Worm (Caenorhabditis elegans) whole organism, early embryonic: ENCODE measurements around the gene nex-1.
A peak's percentile ranks its signal among the peaks of the same experiment; 100 is the strongest.

Experiments used
- B0310.2 ChIP-seq: sonication (generic microtip); optimal IDR thresholded peaks from 2 replicates; lab custom pipeline; 2016; ENCODE audit warnings: mild to moderate bottlenecking, missing genetic modification characterization, missing compliant biosample characterization
- F13C5.2 ChIP-seq: sonication (generic microtip); optimal IDR thresholded peaks from 2 replicates; lab custom pipeline; 2017; ENCODE audit warnings: mild to moderate bottlenecking, missing genetic modification characterization, inconsistent platforms, missing compliant biosample characterization
- aly-1 ChIP-seq: sonication (generic microtip); optimal IDR thresholded peaks from 2 replicates; lab custom pipeline; 2016; ENCODE audit warnings: missing genetic modification characterization, missing compliant biosample characterization
- ama-1 ChIP-seq: fragments of 150-350 bp; optimal IDR thresholded peaks from 2 replicates; lab custom pipeline; 2014
- ceh-13 ChIP-seq: fragments of 200-800 bp; sonication (Bioruptor generic); optimal IDR thresholded peaks from 2 replicates; lab custom pipeline; 2018; ENCODE audit warnings: mild to moderate bottlenecking, missing genetic modification characterization, missing compliant biosample characterization
- ceh-36 ChIP-seq: sonication (generic microtip); optimal IDR thresholded peaks from 2 replicates; lab custom pipeline; 2016; ENCODE audit warnings: missing genetic modification characterization, inconsistent platforms, missing compliant biosample characterization
- ets-7 ChIP-seq: sonication (generic microtip); optimal IDR thresholded peaks from 2 replicates; lab custom pipeline; 2016; ENCODE audit warnings: missing genotype, missing genetic modification characterization, missing compliant biosample characterization
- flt-1 ChIP-seq: fragments of 200-800 bp; sonication (Bioruptor generic); IDR thresholded peaks from 2 replicates; pipeline ENCODE4 v1.3.6; 2022; ENCODE audit warnings: missing genetic modification characterization, missing compliant biosample characterization
- hmbx-1 ChIP-seq: sonication (generic microtip); optimal IDR thresholded peaks from 2 replicates; lab custom pipeline; 2016; ENCODE audit warnings: mild to moderate bottlenecking, missing genetic modification characterization, missing compliant biosample characterization
- hmg-4 ChIP-seq: fragments of 200-800 bp; sonication (Bioruptor generic); optimal IDR thresholded peaks from 2 replicates; lab custom pipeline; 2018; ENCODE audit warnings: mild to moderate bottlenecking, missing genetic modification characterization, missing compliant biosample characterization
- hnd-1 ChIP-seq: sonication (generic microtip); optimal IDR thresholded peaks from 2 replicates; lab custom pipeline; 2016; ENCODE audit warnings: missing genetic modification characterization, missing compliant biosample characterization
- pes-1 ChIP-seq: fragments of 200-800 bp; sonication (Bioruptor generic); IDR thresholded peaks from 2 replicates; pipeline ENCODE4 v1.3.6; 2022; ENCODE audit warnings: missing genetic modification reagents, missing genetic modification characterization, missing compliant biosample characterization
- scrt-1 ChIP-seq: fragments of 200-800 bp; sonication (Bioruptor generic); IDR thresholded peaks from 2 replicates; pipeline ENCODE4 v1.3.6; 2022; ENCODE audit warnings: missing genetic modification characterization, missing compliant biosample characterization
- sea-1 ChIP-seq: fragments of 200-800 bp; sonication (Bioruptor generic); conservative IDR thresholded peaks from 2 replicates; pipeline ENCODE4 v1.3.6; 2022; ENCODE audit warnings: missing genetic modification characterization, missing compliant biosample characterization
- tbx-11 ChIP-seq: fragments of 200-800 bp; sonication (Bioruptor generic); IDR thresholded peaks from 2 replicates; pipeline ENCODE4 v1.3.6; 2022; ENCODE audit warnings: missing genetic modification characterization, missing compliant biosample characterization
- tbx-37 ChIP-seq: fragments of 200-800 bp; sonication (Bioruptor generic); conservative IDR thresholded peaks from 2 replicates; pipeline ENCODE4 v1.3.6; 2022; ENCODE audit warnings: missing genetic modification reagents, missing genetic modification characterization, missing compliant biosample characterization
- tra-4 ChIP-seq: sonication (generic microtip); optimal IDR thresholded peaks from 2 replicates; lab custom pipeline; 2017; ENCODE audit warnings: missing genetic modification characterization, missing compliant biosample characterization

nex-1 gene

DNA sequence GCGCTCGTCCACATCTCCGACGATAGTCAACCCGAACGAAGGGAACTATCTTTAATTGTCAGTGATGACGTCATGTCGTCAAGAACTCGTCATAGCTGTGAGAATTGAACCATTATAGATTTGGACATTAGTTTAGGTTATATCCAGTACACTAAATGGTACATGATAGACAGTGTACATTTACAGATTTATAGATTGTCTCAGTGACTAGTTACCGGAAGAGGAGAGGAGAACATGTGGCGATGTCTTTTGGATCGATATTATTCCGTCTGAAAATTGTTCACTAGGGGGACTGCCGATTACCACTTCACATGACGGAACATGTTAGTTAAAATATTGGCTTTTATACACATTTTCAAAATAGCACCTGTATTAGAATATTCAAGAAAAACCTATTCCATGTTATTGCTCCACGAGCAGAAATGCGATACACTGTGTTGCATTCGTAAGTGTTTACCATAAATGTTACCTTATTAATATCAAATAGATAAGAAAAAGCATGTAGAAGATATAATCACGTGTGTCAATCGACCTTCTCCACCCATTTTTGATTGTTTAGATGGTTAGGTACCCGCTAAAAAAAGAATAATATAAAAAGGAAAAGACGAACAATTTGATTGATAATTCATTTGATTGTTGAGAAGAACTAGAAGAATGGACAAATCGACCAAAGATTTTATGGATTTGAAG is 41.9 kb downstream of the nex-1 start, which contains the start of gene ZC395.5:
Gene ZC395.5 (plus strand): TSS at position 632 of the 690 bp plus-strand sequence.
- TF ChIP-seq ama-1 (no peak), scrt-1 (GFP tag; lab: Robert Waterston, UW) (no peak), hmbx-1 (tag; lab: Kevin White, UChicago) (no peak), tra-4 (tag; lab: Kevin White, UChicago) (no peak), hnd-1 (tag; lab: Kevin White, UChicago) (no peak), sea-1 (no peak), ets-7 (no peak), B0310.2 (no peak), tbx-37 (GFP tag; lab: Robert Waterston, UW) (no peak), F13C5.2 (tag; lab: Kevin White, UChicago) (no peak), aly-1 (tag; lab: Kevin White, UChicago) (no peak), tbx-11 (GFP tag; lab: Robert Waterston, UW) (no peak), ceh-36 (tag; lab: Kevin White, UChicago) (no peak), hmg-4 (no peak), pes-1 (GFP tag; lab: Robert Waterston, UW) (no peak)

- TF ChIP-seq ama-1 = no peak
- no peak for TF ChIP-seq sea-1
- TF ChIP-seq ceh-13 (GFP tag; lab: Kevin White, UChicago) = no peak
- no peak for TF ChIP-seq hmg-4
- no peak for TF ChIP-seq F13C5.2 (tag; lab: Kevin White, UChicago)
- TF ChIP-seq pes-1 (GFP tag; lab: Robert Waterston, UW) = no peak
- TF ChIP-seq hnd-1 (tag; lab: Kevin White, UChicago) = no peak
- no peak for TF ChIP-seq hmbx-1 (tag; lab: Kevin White, UChicago)
- no peak for TF ChIP-seq tra-4 (tag; lab: Kevin White, UChicago)
- TF ChIP-seq ets-7 = no peak
- TF ChIP-seq tbx-37 (GFP tag; lab: Robert Waterston, UW) = no peak
- no peak for TF ChIP-seq scrt-1 (GFP tag; lab: Robert Waterston, UW)
- TF ChIP-seq flt-1 (GFP tag; lab: Robert Waterston, UW) = no peak
- no peak for TF ChIP-seq aly-1 (tag; lab: Kevin White, UChicago)
- no peak for TF ChIP-seq tbx-11 (GFP tag; lab: Robert Waterston, UW)
- no peak for TF ChIP-seq B0310.2
- no peak for TF ChIP-seq ceh-36 (tag; lab: Kevin White, UChicago)
These were observed 43.1 kb downstream of the nex-1 start for ce11 chrIII:5268486-5268885.

- TF ChIP-seq ama-1 (no peak), ceh-36 (tag; lab: Kevin White, UChicago) (no peak), flt-1 (GFP tag; lab: Robert Waterston, UW) (no peak), aly-1 (tag; lab: Kevin White, UChicago) (no peak), B0310.2 (no peak), tra-4 (tag; lab: Kevin White, UChicago) (no peak), scrt-1 (GFP tag; lab: Robert Waterston, UW) (no peak), pes-1 (GFP tag; lab: Robert Waterston, UW) (no peak), sea-1 (no peak), hmbx-1 (tag; lab: Kevin White, UChicago) (no peak), hmg-4 (no peak), ceh-13 (GFP tag; lab: Kevin White, UChicago) (no peak), hnd-1 (tag; lab: Kevin White, UChicago) (no peak), ets-7 (no peak), F13C5.2 (tag; lab: Kevin White, UChicago) (no peak), tbx-11 (GFP tag; lab: Robert Waterston, UW) (no peak)
These were observed 44.4 kb downstream of the nex-1 start, which contains the start of gene ZC395.4 for ce11 chrIII:5269814-5270213. TSS of gene ZC395.4 (plus strand) at chrIII:5270114.

DNA sequence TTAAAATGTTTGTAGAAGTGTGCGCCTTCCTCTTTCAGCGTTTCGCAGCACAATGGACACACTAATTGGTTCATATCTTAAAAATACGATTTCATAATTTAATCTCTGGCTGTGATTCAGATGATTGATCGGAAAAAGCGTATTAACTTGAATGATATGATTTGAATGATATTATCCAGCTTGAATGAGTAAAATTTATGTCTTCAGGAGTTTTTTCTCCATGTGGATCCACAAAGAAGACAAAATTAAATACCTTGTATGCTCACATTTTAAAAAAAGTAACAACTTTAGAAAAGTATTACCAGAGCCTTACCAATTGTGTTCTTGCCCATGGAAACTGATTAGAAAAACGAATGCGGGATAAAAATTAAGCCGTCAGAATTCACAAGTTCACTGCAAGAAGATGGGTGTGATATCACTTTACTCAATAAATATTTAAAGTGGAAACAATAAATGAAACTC is 48.0 kb downstream of the nex-1 start, which contains the start of gene ztf-8:
Gene ztf-8 (minus strand): TSS at position 76 of the 462 bp plus-strand sequence.
- TF ChIP-seq ceh-13 (GFP tag; lab: Kevin White, UChicago) (no peak), aly-1 (tag; lab: Kevin White, UChicago) (no peak)

ce11 chrIII:5274250-5274649 is 48.8 kb downstream of the nex-1 start:
- TF ChIP-seq tbx-11 (GFP tag; lab: Robert Waterston, UW) = no peak
- TF ChIP-seq hmg-4 = no peak
- TF ChIP-seq tra-4 (tag; lab: Kevin White, UChicago) = no peak
- TF ChIP-seq aly-1 (tag; lab: Kevin White, UChicago) = no peak
- no peak for TF ChIP-seq ama-1
- no peak for TF ChIP-seq ets-7
- no peak for TF ChIP-seq flt-1 (GFP tag; lab: Robert Waterston, UW)
- TF ChIP-seq F13C5.2 (tag; lab: Kevin White, UChicago) = no peak
- TF ChIP-seq hmbx-1 (tag; lab: Kevin White, UChicago) = no peak
- TF ChIP-seq B0310.2 = no peak
- TF ChIP-seq ceh-13 (GFP tag; lab: Kevin White, UChicago) = no peak
- TF ChIP-seq ceh-36 (tag; lab: Kevin White, UChicago) = no peak
- TF ChIP-seq hnd-1 (tag; lab: Kevin White, UChicago) = no peak
- TF ChIP-seq sea-1 = no peak
- no peak for TF ChIP-seq pes-1 (GFP tag; lab: Robert Waterston, UW)
- no peak for TF ChIP-seq scrt-1 (GFP tag; lab: Robert Waterston, UW)
- TF ChIP-seq tbx-37 (GFP tag; lab: Robert Waterston, UW) = no peak

- TF ChIP-seq F13C5.2 (tag; lab: Kevin White, UChicago) (peak; percentile 13), ceh-13 (GFP tag; lab: Kevin White, UChicago) (no peak)
These were observed 49.4 kb downstream of the nex-1 start, which contains the start of the genes daf-41 and toc-1 for ce11 chrIII:5274715-5275355. TSS of gene daf-41 (minus strand) at chrIII:5274765. TSS of gene toc-1 (plus strand) at chrIII:5275251.
